Worm (Caenorhabditis elegans) whole organism, L1 larva: Measurements from ENCODE around the gene F17E9.3.

Experiments used
- C16A3.4 ChIP-seq: fragments of 150-350 bp; optimal IDR thresholded peaks from 2 replicates; lab custom pipeline; 2014; ENCODE audit warnings: missing biosample characterization, missing genetic modification characterization
- aha-1 ChIP-seq: fragments of 150-350 bp; optimal IDR thresholded peaks from 2 replicates; lab custom pipeline; 2014; ENCODE audit warnings: missing biosample characterization, missing genetic modification characterization
- alr-1 ChIP-seq: fragments of 200-800 bp; sonication (Bioruptor generic); optimal IDR thresholded peaks from 2 replicates; lab custom pipeline; 2018; ENCODE audit warnings: borderline replicate concordance, mild to moderate bottlenecking, missing genetic modification characterization, missing compliant biosample characterization
- blmp-1 ChIP-seq: fragments of 150-350 bp; optimal IDR thresholded peaks from 2 replicates; lab custom pipeline; 2014; ENCODE audit warnings: missing biosample characterization, missing genetic modification characterization
- ceh-8 ChIP-seq: fragments of 200-800 bp; sonication (Bioruptor generic); optimal IDR thresholded peaks from 2 replicates; lab custom pipeline; 2018; ENCODE audit warnings: mild to moderate bottlenecking, missing genetic modification characterization, moderate library complexity, missing compliant biosample characterization
- ceh-82 ChIP-seq, 3 experiments: fragments of 150-350 bp in 1 of 3; sonication (generic microtip) in 2 of 3; optimal IDR thresholded peaks; 2 replicates each; lab custom pipeline; 2014 to 2017; ENCODE audit warnings: missing biosample characterization in 3 of 3, missing genetic modification characterization in 3 of 3
- ceh-88 ChIP-seq: fragments of 200-800 bp; sonication (Bioruptor generic); IDR thresholded peaks from 2 replicates; pipeline ENCODE4 v1.3.6; 2022; ENCODE audit warnings: missing genetic modification characterization, missing compliant biosample characterization
- ceh-90 ChIP-seq: sonication (generic microtip); optimal IDR thresholded peaks from 2 replicates; lab custom pipeline; 2016; ENCODE audit warnings: missing genetic modification characterization, missing compliant biosample characterization
- ces-1 ChIP-seq: fragments of 150-350 bp; optimal IDR thresholded peaks from 2 replicates; lab custom pipeline; 2014; ENCODE audit warnings: missing biosample characterization, missing genetic modification reagents, missing genetic modification characterization
- dpl-1 ChIP-seq, 3 experiments: fragments of 150-350 bp in 2 of 3; sonication (generic microtip) in 1 of 3; optimal IDR thresholded peaks; 2 replicates each; lab custom pipeline; 2014 to 2017; ENCODE audit warnings: missing biosample characterization in 3 of 3, missing genetic modification characterization in 3 of 3, missing genetic modification reagents in 3 of 3
- efl-1 ChIP-seq, 4 experiments: fragments of 150-350 bp; optimal IDR thresholded peaks in 3 of 4; peaks in 1 of 4; 1 replicate in 1 of 4; 2 replicates in 3 of 4; lab custom pipeline; 2014; ENCODE audit warnings: missing biosample characterization in 2 of 4, missing genetic modification characterization in 2 of 4, missing genetic modification reagents in 2 of 4
- egl-13 ChIP-seq: sonication (generic microtip); optimal IDR thresholded peaks from 2 replicates; lab custom pipeline; 2016; ENCODE audit warnings: missing genotype, missing genetic modification reagents, missing genetic modification characterization, missing compliant biosample characterization
- egl-27 ChIP-seq, 2 experiments: fragments of 150-350 bp in 1 of 2; sonication (generic microtip); optimal IDR thresholded peaks; 3 replicates each; lab custom pipeline; 2017 to 2018; ENCODE audit warnings: missing biosample characterization in 2 of 2, missing genetic modification characterization in 2 of 2, missing genetic modification reagents in 2 of 2
- ets-5 ChIP-seq: fragments of 200-800 bp; sonication (Bioruptor generic); IDR thresholded peaks from 2 replicates; pipeline ENCODE4 v1.3.6; 2022; ENCODE audit warnings: missing genetic modification characterization, missing compliant biosample characterization
- hlh-17 ChIP-seq: fragments of 200-800 bp; sonication (Bioruptor generic); optimal IDR thresholded peaks from 2 replicates; lab custom pipeline; 2018; ENCODE audit warnings: missing genetic modification characterization, mild to moderate bottlenecking, missing compliant biosample characterization, moderate library complexity, borderline replicate concordance
- irx-1 ChIP-seq: sonication (generic microtip); optimal IDR thresholded peaks from 2 replicates; lab custom pipeline; 2016; ENCODE audit warnings: missing genetic modification characterization, missing compliant biosample characterization
- lin-13 ChIP-seq: fragments of 150-350 bp; optimal IDR thresholded peaks from 2 replicates; lab custom pipeline; 2014; ENCODE audit warnings: missing biosample characterization, missing genetic modification reagents, missing genetic modification characterization
- lin-14 ChIP-seq: fragments of 200-800 bp; sonication (Bioruptor generic); optimal IDR thresholded peaks from 2 replicates; lab custom pipeline; 2018; ENCODE audit warnings: mild to moderate bottlenecking, missing genetic modification characterization, moderate library complexity, missing compliant biosample characterization
- lin-15B ChIP-seq: fragments of 150-350 bp; sonication (generic microtip); optimal IDR thresholded peaks from 3 replicates; lab custom pipeline; 2014; ENCODE audit warnings: missing biosample characterization, missing genetic modification characterization
- lin-35 ChIP-seq, 2 experiments: fragments of 150-350 bp; optimal IDR thresholded peaks; 2 replicates each; lab custom pipeline; 2014; ENCODE audit warnings: missing biosample characterization in 2 of 2, missing genetic modification characterization in 2 of 2, missing genetic modification reagents in 2 of 2
- lin-39 ChIP-seq: fragments of 150-350 bp; optimal IDR thresholded peaks from 2 replicates; lab custom pipeline; 2014; ENCODE audit warnings: missing biosample characterization, missing genetic modification reagents, missing genetic modification characterization
- lir-3 ChIP-seq: sonication (generic microtip); optimal IDR thresholded peaks from 2 replicates; lab custom pipeline; 2016; ENCODE audit warnings: mild to moderate bottlenecking, missing genetic modification characterization, moderate library complexity, missing compliant biosample characterization; ENCODE audit not compliant: poor library complexity
- mep-1 ChIP-seq: fragments of 150-350 bp; optimal IDR thresholded peaks from 2 replicates; lab custom pipeline; 2014; ENCODE audit warnings: missing biosample characterization, missing genetic modification characterization
- nhr-11 ChIP-seq: fragments of 150-350 bp; optimal IDR thresholded peaks from 2 replicates; lab custom pipeline; 2014; ENCODE audit warnings: missing biosample characterization, missing genetic modification characterization
- nhr-12 ChIP-seq: sonication (generic microtip); optimal IDR thresholded peaks from 2 replicates; lab custom pipeline; 2017; ENCODE audit warnings: missing biosample characterization, missing genetic modification characterization
- nhr-19 ChIP-seq: fragments of 200-800 bp; sonication (Bioruptor generic); conservative IDR thresholded peaks from 2 replicates; pipeline ENCODE4 v1.3.6; 2022; ENCODE audit warnings: missing genetic modification characterization, missing compliant biosample characterization
- nhr-28 ChIP-seq: fragments of 150-350 bp; optimal IDR thresholded peaks from 2 replicates; lab custom pipeline; 2014; ENCODE audit warnings: missing biosample characterization, missing genetic modification characterization
- nhr-47 ChIP-seq: sonication (generic microtip); optimal IDR thresholded peaks from 2 replicates; lab custom pipeline; 2016; ENCODE audit warnings: mild to moderate bottlenecking, missing genetic modification characterization, moderate library complexity, missing compliant biosample characterization
- nhr-71 ChIP-seq: sonication (generic microtip); optimal IDR thresholded peaks from 2 replicates; lab custom pipeline; 2016; ENCODE audit warnings: mild to moderate bottlenecking, missing genetic modification characterization, moderate library complexity, missing compliant biosample characterization
- nhr-76 ChIP-seq: sonication (generic microtip); optimal IDR thresholded peaks from 2 replicates; lab custom pipeline; 2017; ENCODE audit warnings: missing biosample characterization, missing genetic modification characterization
- nhr-85 ChIP-seq: sonication (generic microtip); peaks from one replicate; lab custom pipeline; 2016; ENCODE audit warnings: missing genetic modification characterization, inconsistent platforms, missing compliant biosample characterization
- pax-3 ChIP-seq: fragments of 200-800 bp; sonication (Bioruptor generic); optimal IDR thresholded peaks from 2 replicates; lab custom pipeline; 2018; ENCODE audit warnings: mild to moderate bottlenecking, missing genetic modification characterization, moderate library complexity, missing compliant biosample characterization
- rnt-1 ChIP-seq: sonication (generic microtip); optimal IDR thresholded peaks from 2 replicates; lab custom pipeline; 2016; ENCODE audit warnings: mild to moderate bottlenecking, missing genetic modification characterization, moderate library complexity, missing compliant biosample characterization
- skn-1 ChIP-seq: fragments of 150-350 bp; optimal IDR thresholded peaks from 2 replicates; lab custom pipeline; 2014; ENCODE audit warnings: missing biosample characterization, missing genetic modification characterization
- snpc-4 ChIP-seq: fragments of 150-350 bp; optimal IDR thresholded peaks from 2 replicates; lab custom pipeline; 2014; ENCODE audit warnings: missing biosample characterization, missing genetic modification characterization
- snu-23 ChIP-seq: sonication (generic microtip); optimal IDR thresholded peaks from 2 replicates; lab custom pipeline; 2016; ENCODE audit warnings: missing genetic modification characterization, missing compliant biosample characterization
- sptf-1 ChIP-seq: fragments of 150-350 bp; optimal IDR thresholded peaks from 2 replicates; lab custom pipeline; 2014; ENCODE audit warnings: missing biosample characterization, missing genetic modification characterization
- tbx-2 ChIP-seq: sonication (generic microtip); optimal IDR thresholded peaks from 2 replicates; lab custom pipeline; 2016; ENCODE audit warnings: missing genetic modification characterization, missing compliant biosample characterization
- vab-15 ChIP-seq: sonication (generic microtip); optimal IDR thresholded peaks from 2 replicates; lab custom pipeline; 2017; ENCODE audit warnings: missing genotype, mild to moderate bottlenecking, missing genetic modification characterization, missing compliant biosample characterization
- ztf-4 ChIP-seq: fragments of 150-350 bp; optimal IDR thresholded peaks from 2 replicates; lab custom pipeline; 2014; ENCODE audit warnings: missing biosample characterization, missing genetic modification characterization

The F17E9.3 gene

DNA sequence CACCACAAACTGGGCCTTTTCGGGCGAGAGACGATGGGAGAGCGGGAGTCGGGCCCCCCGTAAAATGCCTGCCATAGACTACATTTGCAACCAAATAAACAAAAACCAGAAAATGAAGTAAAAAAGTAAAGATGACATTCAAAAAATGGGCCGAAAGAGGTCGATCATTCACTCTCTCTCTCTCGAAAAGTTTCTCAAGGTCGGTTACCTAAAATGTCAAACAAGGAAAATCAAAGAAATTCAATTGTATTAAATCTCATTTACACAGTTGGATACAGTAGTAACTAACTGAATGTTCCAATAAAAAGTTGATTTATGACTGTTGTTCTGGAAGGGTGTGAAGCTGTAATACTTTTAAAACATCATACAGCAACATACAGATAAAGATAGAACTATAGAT lies 35.9 kb upstream of the F17E9.3 start:
- TF ChIP-seq egl-27 (tag; optimal IDR thresholded peaks at IDR 0.05; lab: Kevin White, UChicago) (no peak), blmp-1 (peak; percentile 76), nhr-85 (tag; lab: Kevin White, UChicago) (peak; percentile 71), lin-14 (GFP tag; lab: Kevin White, UChicago) (peak; percentile 40)

DNA sequence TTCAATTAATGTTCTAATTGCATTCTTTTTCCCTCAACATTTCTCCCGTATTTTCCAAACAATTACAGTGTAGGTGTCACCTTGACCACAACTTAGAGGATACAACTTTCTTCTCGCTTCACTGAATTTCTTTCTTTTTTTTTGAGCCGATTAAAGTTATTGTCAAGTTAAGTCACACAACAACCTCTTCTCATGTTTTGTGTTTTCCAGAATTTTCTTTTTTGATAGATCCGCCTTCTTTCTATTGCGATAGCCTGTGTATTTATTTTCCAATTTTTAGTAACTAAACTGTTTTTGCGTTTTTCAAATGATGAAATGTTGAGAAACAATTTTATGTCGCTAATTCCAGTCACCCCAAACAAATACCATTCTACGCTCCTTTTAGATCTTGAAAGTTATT lies 29.0 kb upstream of the F17E9.3 start, which contains the start of gene F35H10.3:
Gene F35H10.3 (plus strand): TSS at position 301 of the 400 bp plus-strand sequence.
- TF ChIP-seq dpl-1 (GFP tag; optimal IDR thresholded peaks at IDR 0.05; lab: Kevin White, UChicago), result no peak
- no peak for TF ChIP-seq nhr-71
- no peak for TF ChIP-seq lir-3 (tag; lab: Kevin White, UChicago)
- TF ChIP-seq hlh-17, result no peak
- TF ChIP-seq lin-15B (tag; lab: Kevin White, UChicago), result no peak
- TF ChIP-seq lin-35 (GFP tag; optimal IDR thresholded peaks at IDR 0.05; lab: Kevin White, UChicago), result no peak
- TF ChIP-seq mep-1 (tag; lab: Kevin White, UChicago), result no peak
- TF ChIP-seq irx-1 (tag; lab: Kevin White, UChicago), result no peak
- no peak for TF ChIP-seq snpc-4
- TF ChIP-seq lin-13 (GFP tag; lab: Kevin White, UChicago), result no peak
- TF ChIP-seq, all 84 proteins: peak for 0

DNA sequence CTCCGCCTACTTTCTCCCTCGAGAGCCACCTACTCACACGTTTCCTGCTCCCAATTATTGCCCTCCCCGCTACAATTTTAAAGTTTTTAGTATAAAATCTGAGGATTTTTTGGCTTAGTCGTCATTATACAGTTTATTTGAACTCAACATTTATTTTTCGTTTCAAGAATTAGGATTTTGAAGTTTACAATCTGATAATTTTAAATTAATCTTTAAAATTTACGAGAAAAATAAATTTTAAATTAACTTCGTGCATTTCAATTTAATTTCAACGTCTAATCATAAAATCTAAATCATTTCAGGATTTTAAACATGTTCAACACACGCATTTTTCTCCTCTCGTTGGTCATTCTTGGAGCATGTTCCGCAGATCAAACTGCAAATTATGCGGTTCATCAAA lies 25.8 kb upstream of the F17E9.3 start, which contains the start of gene F35H10.2:
Gene F35H10.2 (plus strand): TSS at position 301 of the 400 bp plus-strand sequence.
- TF ChIP-seq egl-13 (no peak), nhr-11 (tag; lab: Kevin White, UChicago) (no peak), lin-13 (GFP tag; lab: Kevin White, UChicago) (no peak), tbx-2 (no peak), lin-14 (GFP tag; lab: Kevin White, UChicago) (no peak), mep-1 (tag; lab: Kevin White, UChicago) (no peak), sptf-1 (no peak), nhr-12 (no peak), vab-15 (no peak), C16A3.4 (tag; lab: Kevin White, UChicago) (no peak), alr-1 (tag; lab: Kevin White, UChicago) (no peak), ets-5 (GFP tag; lab: Robert Waterston, UW) (no peak), ceh-90 (tag; lab: Kevin White, UChicago) (no peak), rnt-1 (no peak)

DNA sequence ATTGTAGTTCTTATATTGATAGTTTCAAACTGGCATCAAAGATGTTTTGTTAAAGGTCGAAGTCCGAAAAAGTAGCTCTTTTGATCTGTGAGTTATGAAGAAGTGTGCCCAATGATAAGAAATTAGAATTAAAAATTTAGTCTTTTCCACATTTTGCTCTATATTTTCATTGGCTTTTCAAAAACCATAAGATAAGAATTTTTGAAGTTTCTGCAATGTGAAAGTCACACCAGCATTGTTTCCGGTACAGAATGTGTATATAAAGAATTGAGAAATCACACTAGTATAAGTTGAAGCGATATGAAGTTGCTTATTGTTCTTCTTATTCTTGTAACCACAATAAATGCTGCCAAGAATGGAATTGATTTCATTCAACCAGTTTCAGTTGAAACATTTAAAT lies 22.1 kb upstream of the F17E9.3 start, which contains the start of gene lys-10:
Gene lys-10 (plus strand): TSS at position 301 of the 400 bp plus-strand sequence.
- TF ChIP-seq nhr-76 (tag; lab: Kevin White, UChicago) (no peak), ceh-8 (GFP tag; lab: Kevin White, UChicago) (no peak), pax-3 (tag; lab: Kevin White, UChicago) (no peak), ceh-82 (tag; optimal IDR thresholded peaks at IDR 0.05; lab: Kevin White, UChicago) (no peak), snu-23 (GFP tag; lab: Kevin White, UChicago) (no peak), skn-1 (tag; lab: Kevin White, UChicago) (no peak), nhr-47 (tag; lab: Kevin White, UChicago) (no peak), ztf-4 (tag; lab: Kevin White, UChicago) (no peak), nhr-71 (no peak), nhr-28 (tag; lab: Kevin White, UChicago) (no peak), egl-13 (no peak), ceh-88 (no peak)

DNA sequence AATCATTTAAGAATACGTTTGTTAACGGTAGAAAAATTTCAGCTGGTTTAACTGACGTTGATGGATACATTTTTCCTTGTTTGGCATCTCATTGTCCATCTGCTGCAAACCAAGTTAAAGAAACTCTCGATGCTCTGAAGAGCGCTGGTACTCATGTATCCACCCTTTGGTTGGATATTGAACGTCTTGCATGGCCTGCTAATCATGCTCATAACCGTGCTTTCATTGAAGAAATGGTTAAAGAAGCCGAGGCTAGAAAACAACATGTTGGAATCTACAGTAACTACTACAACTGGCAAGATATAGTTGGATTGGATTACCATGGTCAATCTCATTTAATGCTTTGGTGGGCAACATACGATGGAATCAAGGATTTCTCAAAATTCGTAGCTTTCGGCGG lies 21.6 kb upstream of the F17E9.3 start:
- TF ChIP-seq nhr-19 (GFP tag; lab: Robert Waterston, UW), result no peak
- no peak for TF ChIP-seq aha-1 (tag; lab: Kevin White, UChicago)
- TF ChIP-seq egl-13, result no peak
- no peak for TF ChIP-seq lin-39 (tag; lab: Kevin White, UChicago)
- TF ChIP-seq nhr-47 (tag; lab: Kevin White, UChicago), result no peak
- TF ChIP-seq efl-1 (optimal IDR thresholded peaks at IDR 0.05; lab: Kevin White, UChicago), result no peak
- peak in 1 of 2 experiments; percentile 6 for TF ChIP-seq efl-1 (GFP tag; optimal IDR thresholded peaks at IDR 0.05 in 1 of 2; lab: Kevin White, UChicago)
- TF ChIP-seq ces-1 (GFP tag; lab: Kevin White, UChicago), result no peak
- TF ChIP-seq tbx-2, result no peak
